Fruit fly (Drosophila melanogaster) whole organism, embryonic: ENCODE measurements around the gene CG14856.

Experiments used
- Aef1 ChIP-seq: fragments of 200-800 bp; sonication (Bioruptor generic); IDR thresholded peaks from 3 replicates; pipeline ENCODE4 v1.3.6; 2022; ENCODE audit warnings: missing biosample characterization, missing genetic modification characterization
- Atf6 ChIP-seq: fragments of 200-800 bp; sonication (Bioruptor generic); IDR thresholded peaks from 2 replicates; pipeline ENCODE4 v1.3.6; 2022; ENCODE audit warnings: missing biosample characterization, missing genetic modification characterization
- B-H1 ChIP-seq: fragments of 200-800 bp; sonication (Bioruptor generic); IDR thresholded peaks from 3 replicates; pipeline ENCODE4 v1.3.6; 2022; ENCODE audit warnings: missing biosample characterization, missing genetic modification characterization
- BEAF-32 ChIP-seq: fragments of 200-800 bp; sonication (Bioruptor generic); optimal IDR thresholded peaks from 3 replicates; lab custom pipeline; 2017; ENCODE audit warnings: missing biosample characterization, missing genetic modification characterization, mild to moderate bottlenecking, moderate library complexity, missing genetic modification reagents
- Blimp-1 ChIP-seq: fragments of 200-800 bp; sonication (Bioruptor generic); optimal IDR thresholded peaks from 3 replicates; lab custom pipeline; 2018; ENCODE audit warnings: missing biosample characterization, missing genetic modification characterization, mild to moderate bottlenecking, moderate library complexity, missing genetic modification reagents
- CG10209 ChIP-seq: fragments of 200-800 bp; sonication (Bioruptor generic); optimal IDR thresholded peaks from 3 replicates; lab custom pipeline; 2017; ENCODE audit warnings: missing biosample characterization, mild to moderate bottlenecking, missing genetic modification characterization, missing genetic modification reagents
- CG12391 ChIP-seq: fragments of 200-800 bp; sonication (Bioruptor generic); optimal IDR thresholded peaks from 3 replicates; lab custom pipeline; 2018; ENCODE audit warnings: missing biosample characterization, mild to moderate bottlenecking, missing genetic modification characterization, moderate library complexity
- CG14014 ChIP-seq: fragments of 200-800 bp; sonication (Bioruptor generic); IDR thresholded peaks from 2 replicates; pipeline ENCODE4 v1.3.6; 2022; ENCODE audit warnings: missing biosample characterization, missing genetic modification characterization
- CG15269 ChIP-seq: fragments of 200-800 bp; sonication (Bioruptor generic); optimal IDR thresholded peaks from 2 replicates; lab custom pipeline; 2018; ENCODE audit warnings: missing biosample characterization, mild to moderate bottlenecking, missing genetic modification characterization, moderate library complexity
- CG15514 ChIP-seq: fragments of 200-800 bp; sonication (Bioruptor generic); optimal IDR thresholded peaks from 3 replicates; lab custom pipeline; 2017; ENCODE audit warnings: missing biosample characterization, missing genetic modification characterization, mild to moderate bottlenecking, moderate library complexity, missing genetic modification reagents
- CG17361 ChIP-seq: fragments of 200-800 bp; sonication (Bioruptor generic); IDR thresholded peaks from 3 replicates; pipeline ENCODE4 v1.3.6; 2022; ENCODE audit warnings: missing biosample characterization, missing genetic modification characterization
- CG17802 ChIP-seq: fragments of 200-800 bp; sonication (Bioruptor generic); optimal IDR thresholded peaks from 2 replicates; lab custom pipeline; 2018; ENCODE audit warnings: missing biosample characterization, mild to moderate bottlenecking, missing genetic modification characterization, moderate library complexity
- CG18476 ChIP-seq: fragments of 200-800 bp; sonication (Bioruptor generic); optimal IDR thresholded peaks from 2 replicates; lab custom pipeline; 2016; ENCODE audit warnings: missing biosample characterization, mild to moderate bottlenecking, missing genetic modification characterization
- CG8388 ChIP-seq: fragments of 200-800 bp; sonication (Bioruptor generic); optimal IDR thresholded peaks from 2 replicates; lab custom pipeline; 2019; ENCODE audit warnings: missing biosample characterization, mild to moderate bottlenecking, missing genetic modification characterization, moderate library complexity
- Drgx ChIP-seq: fragments of 200-800 bp; sonication (Bioruptor generic); IDR thresholded peaks from 2 replicates; pipeline ENCODE4 v1.3.6; 2022; ENCODE audit warnings: missing biosample characterization, missing genetic modification characterization
- E2f2 ChIP-seq: fragments of 200-800 bp; sonication (Bioruptor generic); IDR thresholded peaks from 2 replicates; pipeline ENCODE4 v1.3.6; 2022; ENCODE audit warnings: missing biosample characterization, missing genetic modification characterization
- Gug ChIP-seq: fragments of 200-800 bp; sonication (Bioruptor generic); IDR thresholded peaks from 4 replicates; pipeline ENCODE4 v1.3.6; 2022; ENCODE audit warnings: missing biosample characterization, missing genetic modification characterization
- HLH3B ChIP-seq: fragments of 200-800 bp; sonication (Bioruptor generic); IDR thresholded peaks from 2 replicates; pipeline ENCODE4 v1.3.6; 2022; ENCODE audit warnings: missing biosample characterization, missing genetic modification characterization
- HmgD ChIP-seq: fragments of 200-800 bp; sonication (Bioruptor generic); optimal IDR thresholded peaks from 3 replicates; lab custom pipeline; 2016; ENCODE audit warnings: missing biosample characterization, missing genetic modification characterization
- Hr51 ChIP-seq, 2 experiments: fragments of 200-800 bp; sonication (Bioruptor generic); optimal IDR thresholded peaks; 2 replicates in 1 of 2; 3 replicates in 1 of 2; lab custom pipeline; 2016 to 2018; ENCODE audit warnings: missing biosample characterization in 2 of 2, missing genetic modification characterization in 2 of 2, mild to moderate bottlenecking in 1 of 2, moderate library complexity in 1 of 2
- Max ChIP-seq: fragments of 200-800 bp; sonication (Bioruptor generic); optimal IDR thresholded peaks from 2 replicates; lab custom pipeline; 2016; ENCODE audit warnings: missing biosample characterization, mild to moderate bottlenecking, missing genetic modification characterization
- Med ChIP-seq: fragments of 200-800 bp; sonication (Bioruptor generic); peaks from one replicate; lab custom pipeline; 2016; ENCODE audit warnings: missing biosample characterization, missing genetic modification characterization, mild to moderate bottlenecking, inconsistent platforms, moderate library complexity
- Meics ChIP-seq: fragments of 200-800 bp; sonication (Bioruptor generic); optimal IDR thresholded peaks from 2 replicates; lab custom pipeline; 2017; ENCODE audit warnings: missing biosample characterization, mild to moderate bottlenecking, missing genetic modification characterization
- Oli ChIP-seq: fragments of 200-800 bp; sonication (Bioruptor generic); optimal IDR thresholded peaks from 2 replicates; lab custom pipeline; 2018; ENCODE audit warnings: missing biosample characterization, mild to moderate bottlenecking, missing genetic modification characterization, moderate library complexity
- PHDP ChIP-seq: fragments of 200-800 bp; sonication (Bioruptor generic); optimal IDR thresholded peaks from 3 replicates; lab custom pipeline; 2018; ENCODE audit warnings: missing biosample characterization, mild to moderate bottlenecking, missing genetic modification characterization, moderate library complexity
- Ptx1 ChIP-seq: fragments of 200-800 bp; sonication (Bioruptor generic); IDR thresholded peaks from 2 replicates; pipeline ENCODE4 v1.3.6; 2022; ENCODE audit warnings: missing biosample characterization, missing genetic modification characterization
- Sin3A ChIP-seq: fragments of >200 bp; optimal IDR thresholded peaks from 2 replicates; lab custom pipeline; 2018
- az2 ChIP-seq: fragments of 200-800 bp; sonication (Bioruptor generic); optimal IDR thresholded peaks from 3 replicates; lab custom pipeline; 2016; ENCODE audit warnings: missing biosample characterization, missing genetic modification characterization
- bbx ChIP-seq: fragments of 200-800 bp; sonication (Bioruptor generic); IDR thresholded peaks from 2 replicates; pipeline ENCODE4 v1.3.6; 2022; ENCODE audit warnings: missing biosample characterization, missing genetic modification characterization; ENCODE audit not compliant: partially characterized antibody
- bsh ChIP-seq, 2 experiments: fragments of 200-800 bp; sonication (Bioruptor generic); optimal IDR thresholded peaks; 2 replicates each; lab custom pipeline; 2017 to 2018; ENCODE audit warnings: mild to moderate bottlenecking in 2 of 2, missing biosample characterization in 2 of 2, missing genetic modification characterization in 2 of 2, moderate library complexity in 1 of 2
- cg ChIP-seq: fragments of 200-800 bp; sonication (Bioruptor generic); optimal IDR thresholded peaks from 3 replicates; lab custom pipeline; 2019; ENCODE audit warnings: missing biosample characterization, mild to moderate bottlenecking, missing genetic modification characterization, moderate library complexity
- dysf ChIP-seq: fragments of 200-800 bp; sonication (Bioruptor generic); IDR thresholded peaks from 3 replicates; pipeline ENCODE4 v1.3.6; 2022; ENCODE audit warnings: missing biosample characterization, missing genetic modification characterization
- esg ChIP-seq: fragments of 200-800 bp; sonication (Bioruptor generic); conservative IDR thresholded peaks from 2 replicates; pipeline ENCODE4 v1.3.6; 2022; ENCODE audit warnings: missing biosample characterization, missing genetic modification characterization
- eyg ChIP-seq: fragments of 200-800 bp; sonication (Bioruptor generic); optimal IDR thresholded peaks from 3 replicates; lab custom pipeline; 2016; ENCODE audit warnings: missing biosample characterization, missing genetic modification characterization
- gcm2 ChIP-seq: fragments of 200-800 bp; sonication (Bioruptor generic); optimal IDR thresholded peaks from 2 replicates; lab custom pipeline; 2016; ENCODE audit warnings: missing biosample characterization, missing genetic modification characterization
- grau ChIP-seq: fragments of 200-800 bp; optimal IDR thresholded peaks from 3 replicates; lab custom pipeline; 2019; ENCODE audit warnings: missing biosample characterization, mild to moderate bottlenecking, missing genetic modification characterization, moderate library complexity
- ind ChIP-seq: fragments of 200-800 bp; sonication (Bioruptor generic); optimal IDR thresholded peaks from 3 replicates; lab custom pipeline; 2016; ENCODE audit warnings: missing biosample characterization, missing genetic modification characterization
- lab ChIP-seq: fragments of 200-800 bp; sonication (Bioruptor generic); optimal IDR thresholded peaks from 3 replicates; lab custom pipeline; 2017; ENCODE audit warnings: missing biosample characterization, missing genetic modification characterization, mild to moderate bottlenecking, moderate library complexity, missing genetic modification reagents
- lilli ChIP-seq: fragments of 200-800 bp; sonication (Bioruptor generic); optimal IDR thresholded peaks from 3 replicates; lab custom pipeline; 2016; ENCODE audit warnings: missing biosample characterization, missing genetic modification characterization
- lola ChIP-seq, 3 experiments: fragments of >200 bp in 2 of 3; fragments of 200-800 bp in 1 of 3; sonication (Bioruptor generic) in 1 of 3; optimal IDR thresholded peaks; 2 replicates each; lab custom pipeline; 2017 to 2019; ENCODE audit warnings: missing biosample characterization in 3 of 3, missing genetic modification characterization in 3 of 3, mild to moderate bottlenecking in 1 of 3, moderate library complexity in 1 of 3
- oc ChIP-seq: fragments of 200-800 bp; sonication (Bioruptor generic); optimal IDR thresholded peaks from 2 replicates; lab custom pipeline; 2018; ENCODE audit warnings: missing biosample characterization, mild to moderate bottlenecking, missing genetic modification characterization, moderate library complexity
- otp ChIP-seq: fragments of 200-800 bp; sonication (Bioruptor generic); IDR thresholded peaks from 3 replicates; pipeline ENCODE4, ENCODE4 v1.3.6; 2022; ENCODE audit warnings: missing biosample characterization, missing genetic modification characterization
- ranshi ChIP-seq: fragments of 200-800 bp; sonication (Bioruptor generic); IDR thresholded peaks from 2 replicates; pipeline ENCODE4 v1.3.6; 2022; ENCODE audit warnings: missing biosample characterization, missing genetic modification characterization
- tap ChIP-seq: fragments of 200-800 bp; optimal IDR thresholded peaks from 3 replicates; lab custom pipeline; 2019; ENCODE audit warnings: missing biosample characterization, mild to moderate bottlenecking, missing genetic modification characterization, moderate library complexity
- unc-4 ChIP-seq: fragments of 200-800 bp; sonication (Bioruptor generic); IDR thresholded peaks from 2 replicates; pipeline ENCODE4 v1.3.6; 2022; ENCODE audit warnings: missing biosample characterization, missing genetic modification characterization; ENCODE audit not compliant: partially characterized antibody
- wek ChIP-seq: fragments of 200-800 bp; sonication (Bioruptor generic); optimal IDR thresholded peaks from 3 replicates; lab custom pipeline; 2018; ENCODE audit warnings: missing biosample characterization, mild to moderate bottlenecking, missing genetic modification characterization, moderate library complexity
- zen2 ChIP-seq: fragments of 200-800 bp; sonication (Bioruptor generic); IDR thresholded peaks from 3 replicates; pipeline ENCODE4 v1.3.6; 2022; ENCODE audit warnings: missing biosample characterization, missing genetic modification characterization; ENCODE audit not compliant: partially characterized antibody
- zfh1 ChIP-seq: fragments of 200-800 bp; sonication (Bioruptor generic); IDR thresholded peaks from 3 replicates; pipeline ENCODE4 v1.3.6; 2022; ENCODE audit warnings: missing biosample characterization, missing genetic modification characterization

CG14856 gene

dm6 chr3R:14754806-14755488, 43.8 kb upstream of the CG14856 start (continued):
- TF ChIP-seq otp, result no peak
- TF ChIP-seq Sin3A, result no peak
- no peak for TF ChIP-seq CG18476 (GFP tag; lab: Kevin White, UChicago)
- 0 out of 3 replicates have a peak, but pooled peaks have one; percentile 52 for TF ChIP-seq zfh1 (GFP tag; lab: Robert Waterston, UW)
- TF ChIP-seq lola (GFP tag; optimal IDR thresholded peaks at IDR 0.05; lab: Kevin White, UChicago), result no peak
- no peak for TF ChIP-seq CG17802 (tag; lab: Kevin White, UChicago)
- peak; percentile 50 for TF ChIP-seq tap (tag; lab: Kevin White, UChicago)
- TF ChIP-seq eyg (GFP tag; lab: Kevin White, UChicago), result no peak
- TF ChIP-seq Oli, result peak; percentile 6
- 0 out of 2 replicates have a peak, but pooled peaks have one; percentile 51 for TF ChIP-seq ranshi (GFP tag; lab: Robert Waterston, UW)
- peak; percentile 1 for TF ChIP-seq gcm2 (GFP tag; lab: Kevin White, UChicago)
- peak; percentile 13 for TF ChIP-seq CG10209
- no peak for TF ChIP-seq Max
- TF ChIP-seq ind (GFP tag; lab: Kevin White, UChicago), result peak; percentile 54
- TF ChIP-seq CG15514 (GFP tag; lab: Kevin White, UChicago), result peak; percentile 18
- peak; percentile 56 for TF ChIP-seq lab (GFP tag; lab: Kevin White, UChicago)
- peak in 1 of 2 experiments; percentile 17 for TF ChIP-seq bsh (GFP tag; optimal IDR thresholded peaks at IDR 0.05; lab: Kevin White, UChicago)
- TF ChIP-seq BEAF-32 (GFP tag; lab: Kevin White, UChicago), result no peak
- 0 out of 4 replicates have a peak, but pooled peaks have one; percentile 9 for TF ChIP-seq Gug (GFP tag; lab: Robert Waterston, UW)
- no peak for TF ChIP-seq zen2
- peak; percentile 50 for TF ChIP-seq lilli (GFP tag; lab: Kevin White, UChicago)
- peak; percentile 50 for TF ChIP-seq Meics (GFP tag; lab: Kevin White, UChicago)
- no peak for TF ChIP-seq HmgD (GFP tag; lab: Kevin White, UChicago)
- TF ChIP-seq wek (GFP tag; lab: Kevin White, UChicago), result no peak
- peak in 1 of 2 experiments; percentile 47 for TF ChIP-seq Hr51 (GFP tag; optimal IDR thresholded peaks at IDR 0.05; lab: Kevin White, UChicago)
- peak; percentile 60 for TF ChIP-seq Med
- 0 out of 2 replicates have a peak, but pooled peaks have one; percentile 34 for TF ChIP-seq CG14014 (GFP tag; lab: Robert Waterston, UW)
- peak; percentile 39 for TF ChIP-seq grau (tag; lab: Kevin White, UChicago)
- TF ChIP-seq CG15269 (tag; lab: Kevin White, UChicago), result peak; percentile 43
- TF ChIP-seq Ptx1, result peak; percentile 67
- TF ChIP-seq CG17361 (GFP tag; lab: Robert Waterston, UW), result 0 out of 3 replicates have a peak, but pooled peaks have one; percentile 41
- peak; percentile 32 for TF ChIP-seq PHDP (tag; lab: Kevin White, UChicago)
- TF ChIP-seq oc, result no peak
- TF ChIP-seq B-H1 (GFP tag; lab: Robert Waterston, UW), result peak; percentile 56; the same call in 1 of the 3 replicates
- peak; percentile 44; the same call in 1 of the 2 replicates for TF ChIP-seq E2f2 (GFP tag; lab: Robert Waterston, UW)
- TF ChIP-seq Blimp-1 (GFP tag; lab: Kevin White, UChicago), result peak; percentile 42
- peak; percentile 63 for TF ChIP-seq Drgx (GFP tag; lab: Robert Waterston, UW)
- TF ChIP-seq cg (GFP tag; lab: Kevin White, UChicago), result no peak
- peak; percentile 58; the same call in 1 of the 3 replicates for TF ChIP-seq dysf
- TF ChIP-seq unc-4 (GFP tag; lab: Robert Waterston, UW), result no peak
- peak; percentile 45; the same call in 1 of the 2 replicates for TF ChIP-seq HLH3B
- no peak for TF ChIP-seq bbx (GFP tag; lab: Robert Waterston, UW)
- TF ChIP-seq CG12391, result peak; percentile 14
- TF ChIP-seq Atf6 (GFP tag; lab: Robert Waterston, UW), result peak; percentile 60; the same call in 1 of the 2 replicates
- peak; percentile 55; the same call in 2 of the 3 replicates for TF ChIP-seq Aef1 (GFP tag; lab: Robert Waterston, UW)
- peak; percentile 34 for TF ChIP-seq az2 (GFP tag; lab: Kevin White, UChicago)
- peak; percentile 47; the same call in 1 of the 2 replicates for TF ChIP-seq esg
- peak; percentile 3 for TF ChIP-seq CG8388 (GFP tag; lab: Kevin White, UChicago)
